Fruit fly (Drosophila melanogaster) whole organism, embryonic: Measurements from ENCODE around the gene CG33172.

Experiments
- Bgb ChIP-seq: fragments of 200-800 bp; sonication (Bioruptor generic); IDR thresholded peaks from 2 replicates; pipeline ENCODE4 v1.3.6; 2022; ENCODE audit warnings: missing biosample characterization, missing genetic modification characterization; ENCODE audit not compliant: partially characterized antibody
- BtbVII ChIP-seq: fragments of 200-800 bp; sonication (Bioruptor generic); optimal IDR thresholded peaks from 3 replicates; lab custom pipeline; 2017; ENCODE audit warnings: missing biosample characterization, mild to moderate bottlenecking, missing genetic modification characterization
- CG10267 ChIP-seq: fragments of 200-800 bp; sonication (Bioruptor generic); optimal IDR thresholded peaks from 2 replicates; lab custom pipeline; 2018; ENCODE audit warnings: missing biosample characterization, mild to moderate bottlenecking, missing genetic modification characterization, moderate library complexity
- CG10321 ChIP-seq: fragments of 200-800 bp; sonication (Bioruptor generic); IDR thresholded peaks from 2 replicates; pipeline ENCODE4 v1.3.6; 2022; ENCODE audit warnings: missing biosample characterization, missing genetic modification characterization
- CG12659 ChIP-seq: fragments of 200-800 bp; sonication (Bioruptor generic); optimal IDR thresholded peaks from 3 replicates; lab custom pipeline; 2017; ENCODE audit warnings: mild to moderate bottlenecking, missing biosample characterization, missing genetic modification reagents, missing genetic modification characterization
- CG13287 ChIP-seq: fragments of 200-800 bp; sonication (Bioruptor generic); IDR thresholded peaks from 2 replicates; pipeline ENCODE4 v1.3.6; 2022; ENCODE audit warnings: missing biosample characterization, missing genetic modification characterization; ENCODE audit not compliant: partially characterized antibody
- CG13775 ChIP-seq: fragments of 200-800 bp; sonication (Bioruptor generic); optimal IDR thresholded peaks from 3 replicates; lab custom pipeline; 2017; ENCODE audit warnings: missing biosample characterization, mild to moderate bottlenecking, missing genetic modification characterization
- CG17186 ChIP-seq: fragments of 200-800 bp; sonication (Bioruptor generic); optimal IDR thresholded peaks from 3 replicates; lab custom pipeline; 2017; ENCODE audit warnings: missing biosample characterization, missing genetic modification reagents, missing genetic modification characterization
- CG17359 ChIP-seq: fragments of 200-800 bp; sonication (Bioruptor generic); optimal IDR thresholded peaks from 3 replicates; lab custom pipeline; 2018; ENCODE audit warnings: missing biosample characterization, mild to moderate bottlenecking, missing genetic modification characterization, moderate library complexity
- CG1792 ChIP-seq: fragments of 200-800 bp; sonication (Bioruptor generic); optimal IDR thresholded peaks from 2 replicates; lab custom pipeline; 2016; ENCODE audit warnings: missing biosample characterization, missing genetic modification characterization
- CG2116 ChIP-seq: fragments of 200-800 bp; sonication (Bioruptor generic); optimal IDR thresholded peaks from 3 replicates; lab custom pipeline; 2018; ENCODE audit warnings: missing biosample characterization, mild to moderate bottlenecking, missing genetic modification characterization
- CG2120 ChIP-seq: fragments of 200-800 bp; sonication (Bioruptor generic); optimal IDR thresholded peaks from 3 replicates; lab custom pipeline; 2016; ENCODE audit warnings: missing biosample characterization, missing genetic modification characterization
- CG2712 ChIP-seq: fragments of 200-800 bp; optimal IDR thresholded peaks from 3 replicates; lab custom pipeline; 2019; ENCODE audit warnings: missing biosample characterization, mild to moderate bottlenecking, missing genetic modification characterization, moderate library complexity
- CG30020 ChIP-seq: fragments of 200-800 bp; optimal IDR thresholded peaks from 2 replicates; lab custom pipeline; 2019; ENCODE audit warnings: missing biosample characterization, mild to moderate bottlenecking, missing genetic modification characterization, moderate library complexity
- CG33557 ChIP-seq: fragments of 200-800 bp; sonication (Bioruptor generic); optimal IDR thresholded peaks from 2 replicates; lab custom pipeline; 2019; ENCODE audit warnings: missing biosample characterization, mild to moderate bottlenecking, missing genetic modification characterization, moderate library complexity
- CG3838 ChIP-seq: fragments of 200-800 bp; sonication (Bioruptor generic); optimal IDR thresholded peaks from 3 replicates; lab custom pipeline; 2016; ENCODE audit warnings: missing biosample characterization, missing genetic modification characterization
- CG42726 ChIP-seq: fragments of 200-800 bp; sonication (Bioruptor generic); IDR thresholded peaks from 2 replicates; pipeline ENCODE4 v1.3.6; 2022; ENCODE audit warnings: missing biosample characterization, missing genetic modification characterization; ENCODE audit not compliant: partially characterized antibody
- CG4328 ChIP-seq: fragments of 200-800 bp; sonication (Bioruptor generic); optimal IDR thresholded peaks from 3 replicates; lab custom pipeline; 2017; ENCODE audit warnings: missing biosample characterization, missing genetic modification reagents, missing genetic modification characterization
- CG6254 ChIP-seq: fragments of 200-800 bp; sonication (Bioruptor generic); optimal IDR thresholded peaks from 3 replicates; lab custom pipeline; 2017; ENCODE audit warnings: mild to moderate bottlenecking, missing biosample characterization, missing genetic modification reagents, missing genetic modification characterization
- CG6272 ChIP-seq: fragments of 200-800 bp; sonication (Bioruptor generic); IDR thresholded peaks from 2 replicates; pipeline ENCODE4 v1.3.6; 2022; ENCODE audit warnings: missing biosample characterization, missing genetic modification characterization
- CG7271 ChIP-seq: fragments of 200-800 bp; sonication (Bioruptor generic); optimal IDR thresholded peaks from 2 replicates; lab custom pipeline; 2018; ENCODE audit warnings: missing biosample characterization, mild to moderate bottlenecking, missing genetic modification characterization, moderate library complexity
- CG7556 ChIP-seq: fragments of 200-800 bp; sonication (Bioruptor generic); optimal IDR thresholded peaks from 2 replicates; lab custom pipeline; 2017; ENCODE audit warnings: missing biosample characterization, mild to moderate bottlenecking, missing genetic modification characterization
- CG7963 ChIP-seq: fragments of 200-800 bp; sonication (Bioruptor generic); IDR thresholded peaks from 3 replicates; pipeline ENCODE4 v1.3.6; 2022; ENCODE audit warnings: missing biosample characterization, missing genetic modification characterization; ENCODE audit not compliant: partially characterized antibody
- CHES-1-like ChIP-seq: fragments of 200-800 bp; sonication (Bioruptor generic); optimal IDR thresholded peaks from 2 replicates; lab custom pipeline; 2016; ENCODE audit warnings: missing biosample characterization, missing genetic modification characterization
- Dfd ChIP-seq, 2 experiments: fragments of >200 bp; optimal IDR thresholded peaks; 2 replicates each; lab custom pipeline; 2017; ENCODE audit warnings: missing biosample characterization in 2 of 2, missing genetic modification characterization in 2 of 2
- Hsf ChIP-seq: fragments of 200-800 bp; sonication (Bioruptor generic); optimal IDR thresholded peaks from 3 replicates; lab custom pipeline; 2016; ENCODE audit warnings: missing biosample characterization, missing genetic modification characterization
- MESR4 ChIP-seq: fragments of 200-800 bp; sonication (Bioruptor generic); optimal IDR thresholded peaks from 2 replicates; lab custom pipeline; 2018; ENCODE audit warnings: missing biosample characterization, mild to moderate bottlenecking, missing genetic modification characterization, moderate library complexity
- Rfx ChIP-seq: fragments of 200-800 bp; sonication (Bioruptor generic); IDR thresholded peaks from 2 replicates; pipeline ENCODE4 v1.3.6; 2022; ENCODE audit warnings: missing biosample characterization, missing genetic modification characterization
- Sin3A ChIP-seq: fragments of >200 bp; optimal IDR thresholded peaks from 2 replicates; lab custom pipeline; 2018
- Sry-δ ChIP-seq: fragments of 200-800 bp; sonication (Bioruptor generic); optimal IDR thresholded peaks from 2 replicates; lab custom pipeline; 2016; ENCODE audit warnings: missing biosample characterization, missing genetic modification characterization
- br ChIP-seq: fragments of >200 bp; optimal IDR thresholded peaks from 2 replicates; lab custom pipeline; 2017
- cas ChIP-seq: fragments of 200-800 bp; sonication (Bioruptor generic); IDR thresholded peaks from 2 replicates; pipeline ENCODE4 v1.3.6; 2022; ENCODE audit warnings: missing biosample characterization, missing genetic modification characterization
- cg ChIP-seq: fragments of 200-800 bp; sonication (Bioruptor generic); optimal IDR thresholded peaks from 3 replicates; lab custom pipeline; 2019; ENCODE audit warnings: missing biosample characterization, mild to moderate bottlenecking, missing genetic modification characterization, moderate library complexity
- crp ChIP-seq, 2 experiments: fragments of 200-800 bp; sonication (Bioruptor generic); optimal IDR thresholded peaks; 2 replicates in 1 of 2; 3 replicates in 1 of 2; lab custom pipeline; 2017; ENCODE audit warnings: missing biosample characterization in 2 of 2, missing genetic modification characterization in 2 of 2, mild to moderate bottlenecking in 1 of 2, moderate library complexity in 1 of 2
- dm ChIP-seq: fragments of 200-800 bp; sonication (Bioruptor generic); optimal IDR thresholded peaks from 3 replicates; lab custom pipeline; 2016; ENCODE audit warnings: missing biosample characterization, missing genetic modification characterization
- dmrt99B ChIP-seq: fragments of 200-800 bp; sonication (Bioruptor generic); optimal IDR thresholded peaks from 2 replicates; lab custom pipeline; 2018; ENCODE audit warnings: missing biosample characterization, mild to moderate bottlenecking, missing genetic modification characterization, moderate library complexity
- gfzf ChIP-seq: fragments of 200-800 bp; sonication (Bioruptor generic); optimal IDR thresholded peaks from 2 replicates; lab custom pipeline; 2016; ENCODE audit warnings: missing biosample characterization, mild to moderate bottlenecking, missing genetic modification characterization, moderate library complexity
- grn ChIP-seq: fragments of 200-800 bp; sonication (Bioruptor generic); optimal IDR thresholded peaks from 3 replicates; lab custom pipeline; 2017; ENCODE audit warnings: missing biosample characterization, missing genetic modification characterization
- nau ChIP-seq: fragments of 200-800 bp; sonication (Bioruptor generic); optimal IDR thresholded peaks from 3 replicates; lab custom pipeline; 2017; ENCODE audit warnings: missing biosample characterization, mild to moderate bottlenecking, missing genetic modification characterization, missing genetic modification reagents
- nerfin-2 ChIP-seq: fragments of 200-800 bp; sonication (Bioruptor generic); IDR thresholded peaks from 2 replicates; pipeline ENCODE4 v1.3.6; 2022; ENCODE audit warnings: missing biosample characterization, missing genetic modification characterization; ENCODE audit not compliant: partially characterized antibody
- nmo ChIP-seq: fragments of 200-800 bp; sonication (Bioruptor generic); optimal IDR thresholded peaks from 2 replicates; lab custom pipeline; 2018; ENCODE audit warnings: missing biosample characterization, mild to moderate bottlenecking, missing genetic modification characterization, moderate library complexity
- phol ChIP-seq: fragments of 200-800 bp; sonication (Bioruptor generic); optimal IDR thresholded peaks from 3 replicates; lab custom pipeline; 2018; ENCODE audit warnings: missing biosample characterization, mild to moderate bottlenecking, missing genetic modification characterization, moderate library complexity
- prd ChIP-seq, 3 experiments: fragments of >200 bp in 2 of 3; fragments of 200-800 bp in 1 of 3; sonication (Bioruptor generic) in 1 of 3; optimal IDR thresholded peaks in 2 of 3; IDR thresholded peaks in 1 of 3; 2 replicates in 2 of 3; 3 replicates in 1 of 3; pipeline versions ENCODE4 v1.3.6 to Lab custom; 2017 to 2022; ENCODE audit warnings: missing biosample characterization in 1 of 3, missing genetic modification characterization in 1 of 3
- sens ChIP-seq: fragments of 200-800 bp; sonication (Bioruptor generic); peaks from one replicate; lab custom pipeline; 2016; ENCODE audit warnings: missing biosample characterization, missing genetic modification characterization
- slou ChIP-seq: fragments of 200-800 bp; sonication (Bioruptor generic); optimal IDR thresholded peaks from 3 replicates; lab custom pipeline; 2016; ENCODE audit warnings: missing biosample characterization, missing genetic modification characterization
- stwl ChIP-seq: fragments of 200-800 bp; sonication (Bioruptor generic); optimal IDR thresholded peaks from 3 replicates; lab custom pipeline; 2018; ENCODE audit warnings: missing biosample characterization, mild to moderate bottlenecking, missing genetic modification characterization, moderate library complexity
- tna ChIP-seq: fragments of 200-800 bp; sonication (Bioruptor generic); IDR thresholded peaks from 2 replicates; pipeline ENCODE4 v1.3.6; 2022; ENCODE audit warnings: missing biosample characterization, missing genetic modification characterization; ENCODE audit not compliant: partially characterized antibody
- tup ChIP-seq: fragments of 200-800 bp; sonication (Bioruptor generic); optimal IDR thresholded peaks from 2 replicates; lab custom pipeline; 2016; ENCODE audit warnings: missing biosample characterization, mild to moderate bottlenecking, missing genetic modification characterization, moderate library complexity

CG33172 gene

DNA sequence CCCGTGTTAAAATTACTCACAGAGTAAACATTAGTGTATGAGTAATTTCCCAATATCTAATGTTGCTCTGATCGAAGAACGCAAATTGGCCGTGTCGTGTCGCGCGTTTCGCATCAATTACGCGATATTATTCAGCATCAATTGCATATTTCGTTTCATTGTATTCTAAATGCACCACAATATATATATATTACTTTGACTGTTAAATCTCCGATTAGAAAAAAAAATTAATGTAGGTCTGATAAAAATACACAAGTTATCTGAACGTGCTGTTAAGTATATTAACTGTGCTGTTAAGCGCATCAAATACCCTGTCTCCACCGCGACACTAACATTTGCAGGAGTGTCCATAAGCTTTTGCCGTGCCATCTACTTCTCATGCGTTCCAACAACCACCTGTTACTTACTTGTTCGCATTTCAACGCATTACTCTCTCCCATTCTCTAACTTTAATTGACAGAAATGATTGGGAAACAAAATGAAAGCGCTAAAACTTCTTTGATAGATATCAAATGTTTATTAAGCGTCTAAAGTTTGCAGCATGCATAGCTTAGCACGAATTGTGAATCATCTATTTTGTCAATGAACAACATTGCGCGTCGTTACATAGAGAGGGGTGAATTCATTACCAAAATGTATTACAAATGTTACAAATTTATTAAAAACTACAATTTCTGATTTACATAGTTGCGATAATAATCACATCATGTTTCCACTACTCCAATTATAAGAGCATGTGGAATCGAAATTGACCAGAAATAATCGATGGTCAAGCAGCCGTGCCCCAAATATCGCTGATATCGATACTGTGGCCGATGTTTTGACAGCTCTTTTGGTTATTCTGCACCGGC lies 8.8 kb upstream of the CG33172 start, which contains the start of the genes Graf and mRpL3 (continued):
- TF ChIP-seq tna (peak; percentile 93), CG2120 (GFP tag; lab: Kevin White, UChicago) (peak; percentile 5), Rfx (GFP tag; lab: Robert Waterston, UW) (0 out of 2 replicates have a peak, but pooled peaks have one; percentile 27), CG6272 (GFP tag; lab: Robert Waterston, UW) (no peak), cg (GFP tag; lab: Kevin White, UChicago) (peak; percentile 41), stwl (tag; lab: Kevin White, UChicago) (peak; percentile 16), grn (GFP tag; lab: Kevin White, UChicago) (peak; percentile 14), nmo (GFP tag; lab: Kevin White, UChicago) (peak; percentile 17), CHES-1-like (GFP tag; lab: Kevin White, UChicago) (peak; percentile 20), CG42726 (GFP tag; lab: Robert Waterston, UW) (peak; percentile 88), CG7556 (no peak), Sin3A (peak; percentile 48), Sry-δ (peak; percentile 68), CG30020 (peak; percentile 96), CG13775 (GFP tag; lab: Kevin White, UChicago) (peak; percentile 5), CG12659 (peak; percentile 8), CG17186 (GFP tag; lab: Kevin White, UChicago) (peak; percentile 99), CG7271 (tag; lab: Kevin White, UChicago) (no peak), CG10267 (tag; lab: Kevin White, UChicago) (no peak), MESR4 (GFP tag; lab: Kevin White, UChicago) (peak; percentile 45), nerfin-2 (GFP tag; lab: Robert Waterston, UW) (peak; percentile 92), prd (optimal IDR thresholded peaks at IDR 0.05; lab: Kevin White, UChicago) (no peak), prd (GFP tag; IDR thresholded peaks at IDR 0.05; lab: Robert Waterston, UW) (no peak), CG33557 (no peak), CG7963 (GFP tag; lab: Robert Waterston, UW) (peak; percentile 91), CG3838 (GFP tag; lab: Kevin White, UChicago) (no peak), br (lab: Kevin White, UChicago) (no peak), Hsf (GFP tag; lab: Kevin White, UChicago) (peak; percentile 20), Bgb (GFP tag; lab: Robert Waterston, UW) (peak; percentile 93), gfzf (GFP tag; lab: Kevin White, UChicago) (peak; percentile 35), dm (GFP tag; lab: Kevin White, UChicago) (peak; percentile 22), sens (peak; percentile 58), CG2712 (tag; lab: Kevin White, UChicago) (no peak), phol (tag; lab: Kevin White, UChicago) (peak; percentile 12)
- TF ChIP-seq, all 482 proteins: peak for 77

dm6 chrX:15761298-15761640 lies 8.2 kb upstream of the CG33172 start:
- TF ChIP-seq Dfd (GFP tag; optimal IDR thresholded peaks at IDR 0.05; lab: Kevin White, UChicago): no peak
- TF ChIP-seq slou (GFP tag; lab: Kevin White, UChicago): no peak
- no peak for TF ChIP-seq tup
- no peak for TF ChIP-seq nerfin-2 (GFP tag; lab: Robert Waterston, UW)
- TF ChIP-seq CG4328: no peak
- no peak for TF ChIP-seq cas (GFP tag; lab: Robert Waterston, UW)
- TF ChIP-seq dmrt99B: no peak
- TF ChIP-seq CG17359: no peak
- peak; percentile 11; the same call in 1 of the 2 replicates for TF ChIP-seq CG13287 (GFP tag; lab: Robert Waterston, UW)
- TF ChIP-seq CG2116 (GFP tag; lab: Kevin White, UChicago): no peak
- no peak for TF ChIP-seq nau
- TF ChIP-seq BtbVII (GFP tag; lab: Kevin White, UChicago): no peak
- peak; percentile 53 for TF ChIP-seq MESR4 (GFP tag; lab: Kevin White, UChicago)
- no peak for TF ChIP-seq CG6254
- TF ChIP-seq CG10321: no peak
- no peak for TF ChIP-seq CG1792 (GFP tag; lab: Kevin White, UChicago)
- no peak for TF ChIP-seq gfzf (GFP tag; lab: Kevin White, UChicago)
- no peak for TF ChIP-seq crp (GFP tag; optimal IDR thresholded peaks at IDR 0.05; lab: Kevin White, UChicago)
